Worm (Caenorhabditis elegans) whole organism, midembryonic: ENCODE measurements around the gene srw-121.
"Not testable (repeated sequence)": the region's sequence is repeated elsewhere in the genome, so short reads cannot be mapped to it uniquely, and the experiment has no call there.

Experiments used
- T22C8.4 ChIP-seq: fragments of 200-800 bp; sonication (Bioruptor generic); IDR thresholded peaks from 2 replicates; pipeline ENCODE4 v1.3.6; 2022; ENCODE audit warnings: missing genetic modification characterization, missing compliant biosample characterization
- cog-1 ChIP-seq: sonication (generic microtip); optimal IDR thresholded peaks from 2 replicates; lab custom pipeline; 2016; ENCODE audit warnings: missing genetic modification characterization, missing compliant biosample characterization
- flt-1 ChIP-seq: fragments of 200-800 bp; sonication (Bioruptor generic); IDR thresholded peaks from 2 replicates; pipeline ENCODE4 v1.3.6; 2022; ENCODE audit warnings: missing genetic modification characterization, missing compliant biosample characterization
- klf-2 ChIP-seq: fragments of 200-800 bp; sonication (Bioruptor generic); conservative IDR thresholded peaks from 2 replicates; pipeline ENCODE4 v1.3.6; 2022; ENCODE audit warnings: missing genetic modification reagents, missing genetic modification characterization, missing compliant biosample characterization
- med-1 ChIP-seq: sonication (generic microtip); optimal IDR thresholded peaks from 2 replicates; lab custom pipeline; 2017; ENCODE audit warnings: missing genetic modification characterization, mild to moderate bottlenecking, missing compliant biosample characterization, antibody characterized with exemption, missing genetic modification reagents; ENCODE audit not compliant: insufficient read depth
- ref-1 ChIP-seq: fragments of 200-800 bp; sonication (Bioruptor generic); conservative IDR thresholded peaks from 2 replicates; pipeline ENCODE4 v1.3.6; 2022; ENCODE audit warnings: missing genetic modification reagents, missing genetic modification characterization, missing compliant biosample characterization
- tab-1 ChIP-seq: fragments of 200-800 bp; sonication (Bioruptor generic); IDR thresholded peaks from 2 replicates; pipeline ENCODE4 v1.3.6; 2022; ENCODE audit warnings: missing genetic modification characterization, missing compliant biosample characterization
- ztf-23 ChIP-seq: fragments of 200-800 bp; sonication (Bioruptor generic); IDR thresholded peaks from 2 replicates; pipeline ENCODE4 v1.3.6; 2022; ENCODE audit warnings: missing genetic modification reagents, missing genetic modification characterization, missing compliant biosample characterization
- ztf-29 ChIP-seq: fragments of 200-800 bp; sonication (Bioruptor generic); IDR thresholded peaks from 2 replicates; pipeline ENCODE4 v1.3.6; 2022; ENCODE audit warnings: missing genetic modification reagents, missing genetic modification characterization, missing compliant biosample characterization

The srw-121 gene

DNA sequence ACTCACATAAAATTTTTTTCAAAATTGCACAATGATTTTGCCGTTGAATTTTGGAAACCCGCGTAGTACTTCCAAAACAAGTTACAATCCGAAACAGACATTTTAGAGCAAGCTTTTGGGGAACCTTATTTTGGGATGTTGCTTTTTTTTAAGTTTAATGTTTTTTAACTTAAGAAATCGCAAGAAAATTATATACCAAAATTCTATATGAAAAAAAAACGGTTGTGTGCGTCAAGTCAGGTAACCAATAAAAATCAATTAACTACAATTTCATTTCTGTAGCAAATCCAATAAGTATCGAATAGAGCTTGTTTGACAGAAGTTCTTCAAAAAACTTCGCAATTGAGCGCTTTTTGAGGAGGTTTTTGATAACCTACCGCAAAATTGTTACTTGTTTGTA is 8.0 kb downstream of the srw-121 start, which contains the start of gene srw-117:
Gene srw-117, minus strand, starts transcription at position 101 of the 400 bp plus-strand sequence.
- TF ChIP-seq tab-1 = no peak

ce11 chrV:2979978-2980377 is 11.4 kb downstream of the srw-121 start, which contains the start of gene srw-118:
TSS of gene srw-118 (minus strand) at chrV:2980078.
- TF ChIP-seq tab-1 (no peak), ztf-29 (no peak), klf-2 (GFP tag; lab: Robert Waterston, UW) (no peak), ref-1 (no peak), cog-1 (tag; lab: Kevin White, UChicago) (no peak), ztf-23 (no peak), T22C8.4 (GFP tag; lab: Robert Waterston, UW) (no peak), med-1 (GFP tag; lab: Kevin White, UChicago) (no peak), flt-1 (GFP tag; lab: Robert Waterston, UW) (no peak)

DNA sequence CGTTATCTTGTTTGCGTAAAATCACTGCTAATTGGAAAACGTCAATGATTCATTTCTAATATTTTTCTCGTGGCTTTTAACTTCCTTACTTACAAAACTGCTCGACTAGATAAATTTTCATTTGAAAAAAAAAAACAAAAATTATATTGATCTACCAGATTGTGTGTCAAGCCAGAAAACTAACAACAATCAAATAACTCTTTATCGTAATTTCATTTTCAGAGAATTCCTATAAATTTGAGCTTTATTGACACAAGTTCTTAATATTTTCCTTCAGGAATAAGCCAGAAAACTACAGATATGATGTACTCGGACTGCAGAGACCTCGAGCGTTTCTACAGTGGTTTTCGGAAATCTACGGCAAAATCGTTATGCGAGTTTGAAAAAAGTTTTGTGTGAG is 15.1 kb downstream of the srw-121 start, which contains the start of gene srw-124:
Gene srw-124, plus strand, starts transcription at position 301 of the 400 bp plus-strand sequence.
- no peak for TF ChIP-seq ztf-23
- no peak for TF ChIP-seq cog-1 (tag; lab: Kevin White, UChicago)
- no peak for TF ChIP-seq med-1 (GFP tag; lab: Kevin White, UChicago)
- no peak for TF ChIP-seq ztf-29
- TF ChIP-seq flt-1 (GFP tag; lab: Robert Waterston, UW) = no peak
- no peak for TF ChIP-seq T22C8.4 (GFP tag; lab: Robert Waterston, UW)
- no peak for TF ChIP-seq ref-1
- no peak for TF ChIP-seq tab-1
- TF ChIP-seq klf-2 (GFP tag; lab: Robert Waterston, UW) = no peak

DNA sequence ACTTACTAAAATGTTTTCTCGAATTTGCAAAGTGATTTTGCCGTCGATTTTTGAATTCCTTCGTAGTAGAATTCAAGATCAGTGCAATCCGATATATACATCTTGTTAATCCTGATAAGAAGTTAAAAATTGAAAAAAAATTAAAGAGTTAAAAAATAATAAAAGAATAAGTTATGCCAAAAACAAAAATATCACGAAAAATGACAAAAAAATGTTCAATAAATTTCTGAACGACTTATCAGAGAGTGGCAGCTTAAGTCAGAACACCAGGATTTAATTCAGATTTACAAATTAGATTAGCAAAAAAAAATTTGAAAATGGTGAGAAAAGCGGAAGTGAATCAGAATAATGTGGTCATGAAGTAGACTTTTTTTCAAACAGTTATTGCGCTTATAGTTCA is 16.1 kb downstream of the srw-121 start, which contains the start of gene srw-123:
Gene srw-123, minus strand, starts transcription at position 101 of the 400 bp plus-strand sequence.
- TF ChIP-seq ref-1; tab-1; klf-2 (GFP tag; lab: Robert Waterston, UW): not testable (repeated sequence)

DNA sequence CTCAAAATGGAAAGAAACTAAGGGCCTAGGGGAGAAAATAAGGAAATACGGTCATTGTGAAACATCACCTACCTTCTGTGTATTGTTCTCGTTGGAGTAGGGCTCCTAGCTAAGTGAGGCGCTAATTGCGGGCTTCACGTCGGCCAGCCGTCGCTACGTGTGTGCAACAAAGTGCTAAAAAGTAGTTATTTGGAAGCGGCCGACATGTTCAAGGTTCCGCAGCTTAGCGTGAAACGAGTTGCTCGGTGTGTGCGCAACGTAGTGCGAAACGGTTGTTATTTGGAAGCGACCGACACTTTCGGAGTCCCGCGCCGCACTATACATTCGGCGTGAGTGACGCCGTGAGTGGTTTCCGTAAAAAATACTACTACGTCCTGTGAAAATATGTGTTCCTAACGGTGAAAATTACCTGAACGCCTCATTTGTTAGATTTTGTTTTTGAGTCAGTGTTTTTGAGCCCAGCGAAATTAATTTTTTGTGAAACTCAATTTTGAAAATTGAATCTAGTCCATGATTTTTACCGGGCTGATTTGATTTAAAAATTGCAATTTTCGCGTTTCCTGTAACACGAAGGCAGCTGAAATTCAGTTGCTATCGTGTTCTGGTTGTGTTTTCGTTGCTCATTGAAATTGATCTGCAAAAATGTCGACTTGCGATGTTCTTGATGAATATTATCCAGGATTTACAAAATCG is 19.9 kb downstream of the srw-121 start, which contains the start of gene srw-129:
Gene srw-129, plus strand, starts transcription at position 643 of the 693 bp plus-strand sequence.
- TF ChIP-seq cog-1 (tag; lab: Kevin White, UChicago) = no peak
- no peak for TF ChIP-seq ztf-23
- no peak for TF ChIP-seq T22C8.4 (GFP tag; lab: Robert Waterston, UW)
- no peak for TF ChIP-seq ref-1
- no peak for TF ChIP-seq ztf-29
- TF ChIP-seq med-1 (GFP tag; lab: Kevin White, UChicago) = no peak
- TF ChIP-seq tab-1 = no peak
- no peak for TF ChIP-seq klf-2 (GFP tag; lab: Robert Waterston, UW)
- TF ChIP-seq flt-1 (GFP tag; lab: Robert Waterston, UW) = no peak

DNA sequence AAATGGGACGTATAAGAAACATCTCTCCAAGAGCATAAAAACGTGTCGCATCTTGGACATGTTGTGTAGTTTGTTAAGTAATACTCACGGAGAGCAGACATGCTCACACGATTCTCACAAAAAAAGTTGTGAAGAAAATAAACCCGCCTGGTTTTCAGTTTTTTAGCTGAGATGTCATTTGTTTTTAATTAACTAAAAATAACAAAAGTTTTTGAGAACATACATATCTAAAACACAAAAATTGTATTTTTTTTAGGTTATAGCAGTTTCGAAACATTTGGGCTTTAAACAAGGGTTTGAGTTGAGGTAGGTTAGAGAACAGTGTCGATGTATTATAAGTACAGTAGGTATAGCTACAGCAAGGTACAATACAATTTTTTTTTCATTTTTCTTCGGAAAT is 26.6 kb downstream of the srw-121 start, which contains the start of gene srh-88:
Gene srh-88, minus strand, starts transcription at position 101 of the 400 bp plus-strand sequence.
- no peak for TF ChIP-seq med-1 (GFP tag; lab: Kevin White, UChicago)
- no peak for TF ChIP-seq tab-1
- TF ChIP-seq klf-2 (GFP tag; lab: Robert Waterston, UW) = no peak
- TF ChIP-seq ztf-29 = no peak
- no peak for TF ChIP-seq ztf-23
- TF ChIP-seq T22C8.4 (GFP tag; lab: Robert Waterston, UW) = no peak

DNA sequence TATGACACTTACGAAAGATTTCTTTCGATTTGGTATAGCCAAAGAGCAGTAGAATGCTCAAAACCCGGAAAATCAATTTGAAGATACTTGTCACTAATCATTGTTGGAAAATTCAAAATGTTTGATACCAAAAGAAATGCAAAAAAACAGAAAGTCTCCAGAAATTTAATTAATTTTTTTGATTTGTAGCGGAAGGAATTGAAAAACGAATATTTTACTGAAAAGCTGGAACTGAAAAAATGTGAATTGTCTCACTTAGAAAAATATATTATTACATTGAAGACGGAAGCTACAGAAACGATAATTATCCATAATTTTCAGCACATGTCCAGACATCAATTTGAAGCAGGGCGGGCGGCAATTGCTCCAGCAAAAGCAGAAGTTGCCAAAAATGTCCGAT is 28.4 kb downstream of the srw-121 start, which contains the start of gene srw-138:
Gene srw-138, minus strand, starts transcription at position 101 of the 400 bp plus-strand sequence.
- TF ChIP-seq T22C8.4 (GFP tag; lab: Robert Waterston, UW) (no peak), ztf-29 (no peak), tab-1 (no peak)

ce11 chrV:2960894-2961293 is 30.5 kb downstream of the srw-121 start, which contains the start of gene srw-144:
TSS of gene srw-144 (minus strand) at chrV:2960994.
- TF ChIP-seq flt-1 (GFP tag; lab: Robert Waterston, UW) (no peak), T22C8.4 (GFP tag; lab: Robert Waterston, UW) (no peak), ref-1 (no peak), klf-2 (GFP tag; lab: Robert Waterston, UW) (no peak), ztf-29 (no peak), ztf-23 (no peak), cog-1 (tag; lab: Kevin White, UChicago) (no peak), tab-1 (no peak), med-1 (GFP tag; lab: Kevin White, UChicago) (no peak)

DNA sequence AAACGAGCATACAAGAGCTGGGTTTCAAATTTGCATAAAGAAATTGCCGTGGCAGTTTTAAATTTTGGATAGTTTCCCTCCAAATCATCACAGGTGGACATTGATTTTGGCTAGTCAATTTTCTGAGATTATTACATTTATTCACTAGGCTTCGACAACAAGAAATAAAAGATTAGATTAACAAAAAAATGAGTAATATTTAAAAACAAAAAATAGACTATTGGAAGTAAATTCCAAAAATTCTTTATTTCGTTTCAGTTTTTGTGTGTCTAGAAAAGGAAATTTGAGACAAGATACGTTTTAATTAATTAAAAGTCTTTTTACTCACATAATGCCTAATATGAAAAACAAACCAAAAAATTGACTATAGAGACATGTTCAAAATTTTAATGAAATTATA is 33.2 kb downstream of the srw-121 start, which contains the start of gene srw-142:
Gene srw-142, minus strand, starts transcription at position 101 of the 400 bp plus-strand sequence.
- TF ChIP-seq cog-1 (tag; lab: Kevin White, UChicago) = no peak
- TF ChIP-seq ztf-23 = no peak
- TF ChIP-seq flt-1 (GFP tag; lab: Robert Waterston, UW) = no peak
- no peak for TF ChIP-seq med-1 (GFP tag; lab: Kevin White, UChicago)

ce11 chrV:2955342-2955741 is 36.0 kb downstream of the srw-121 start, which contains the start of gene srh-248:
TSS of gene srh-248 (minus strand) at chrV:2955442.
- TF ChIP-seq ref-1, ztf-29, ztf-23: not testable (repeated sequence)

- not testable (repeated sequence) for TF ChIP-seq klf-2 (GFP tag; lab: Robert Waterston, UW); T22C8.4 (GFP tag; lab: Robert Waterston, UW); ztf-29
Measured at ce11 chrV:2952102-2952501, 39.3 kb downstream of the srw-121 start, which contains the start of gene srw-122. TSS of gene srw-122 (minus strand) at chrV:2952202.
